Fruit fly (Drosophila melanogaster) whole organism, wandering third instar larva: ENCODE results near the gene daed.
A peak's percentile ranks its signal among the peaks of the same experiment; 100 is the strongest.

ENCODE experiments used
- Abd-B ChIP-seq: fragments of >200 bp; optimal IDR thresholded peaks from 2 replicates; lab custom pipeline; 2017; ENCODE audit warnings: missing biosample characterization, missing genetic modification characterization
- CG32264 ChIP-seq: fragments of 200-800 bp; sonication (Bioruptor generic); optimal IDR thresholded peaks from 2 replicates; lab custom pipeline; 2016; ENCODE audit warnings: missing biosample characterization, missing genetic modification characterization
- CG9705 ChIP-seq: fragments of 200-800 bp; sonication (Bioruptor generic); optimal IDR thresholded peaks from 2 replicates; lab custom pipeline; 2018; ENCODE audit warnings: missing biosample characterization, mild to moderate bottlenecking, missing genetic modification characterization
- CrebA ChIP-seq: fragments of 200-800 bp; sonication (Bioruptor generic); optimal IDR thresholded peaks from 2 replicates; lab custom pipeline; 2016; ENCODE audit warnings: missing biosample characterization, mild to moderate bottlenecking, missing genetic modification characterization, borderline replicate concordance
- Dfd ChIP-seq: fragments of >200 bp; optimal IDR thresholded peaks from 2 replicates; lab custom pipeline; 2017; ENCODE audit warnings: missing biosample characterization, missing genetic modification characterization
- Dif ChIP-seq: fragments of 200-275, 200-300 bp; sonication (Bioruptor generic); optimal IDR thresholded peaks from 2 replicates; lab custom pipeline; 2018; ENCODE audit warnings: missing biosample characterization, missing genetic modification characterization; ENCODE audit not compliant: partially characterized antibody
- GATAd ChIP-seq: sonication (Bioruptor generic); optimal IDR thresholded peaks from 2 replicates; lab custom pipeline; 2016; ENCODE audit warnings: missing biosample characterization, missing genetic modification characterization
- HLH106 ChIP-seq: fragments of 200-800 bp; optimal IDR thresholded peaks from 3 replicates; lab custom pipeline; 2019; ENCODE audit warnings: missing biosample characterization, mild to moderate bottlenecking, missing genetic modification characterization, moderate library complexity
- Hnf4 ChIP-seq: fragments of 200-800 bp; sonication (Bioruptor generic); optimal IDR thresholded peaks from 2 replicates; lab custom pipeline; 2016; ENCODE audit warnings: missing biosample characterization, mild to moderate bottlenecking, missing genetic modification characterization
- Hr78 ChIP-seq: fragments of >200 bp; optimal IDR thresholded peaks from 2 replicates; lab custom pipeline; 2017; ENCODE audit warnings: missing biosample characterization, missing genetic modification characterization
- Hr83 ChIP-seq: fragments of 200-300 bp; sonication (Bioruptor generic); optimal IDR thresholded peaks from 2 replicates; lab custom pipeline; 2016; ENCODE audit warnings: missing biosample characterization, mild to moderate bottlenecking, missing genetic modification characterization, moderate library complexity; ENCODE audit not compliant: poor library complexity, severe bottlenecking
- Jra ChIP-seq: sonication (Bioruptor generic); optimal IDR thresholded peaks from 2 replicates; lab custom pipeline; 2016; ENCODE audit warnings: missing biosample characterization, missing genetic modification characterization
- Mio ChIP-seq: sonication (Bioruptor generic); optimal IDR thresholded peaks from 2 replicates; lab custom pipeline; 2016; ENCODE audit warnings: missing biosample characterization, missing genetic modification characterization
- Myc ChIP-seq: fragments of >200 bp; optimal IDR thresholded peaks from 2 replicates; lab custom pipeline; 2017
- N ChIP-seq: fragments of >200 bp; optimal IDR thresholded peaks from 2 replicates; lab custom pipeline; 2018; ENCODE audit warnings: missing biosample characterization, missing external identifiers, missing genetic modification characterization
- OdsH ChIP-seq: fragments of 200-800 bp; sonication (Bioruptor generic); optimal IDR thresholded peaks from 2 replicates; lab custom pipeline; 2016; ENCODE audit warnings: missing biosample characterization, mild to moderate bottlenecking, missing genetic modification characterization
- Rel ChIP-seq, 2 experiments: fragments of 200-800 bp; sonication (Bioruptor generic) in 1 of 2; optimal IDR thresholded peaks; 2 replicates in 1 of 2; 3 replicates in 1 of 2; lab custom pipeline; 2016 to 2019; ENCODE audit warnings: mild to moderate bottlenecking in 2 of 2, missing biosample characterization in 2 of 2, missing genetic modification characterization in 2 of 2, moderate library complexity in 1 of 2
- Sp1 ChIP-seq: fragments of 200-800 bp; sonication (Bioruptor generic); optimal IDR thresholded peaks from 3 replicates; lab custom pipeline; 2019; ENCODE audit warnings: missing biosample characterization, mild to moderate bottlenecking, missing genetic modification characterization, moderate library complexity
- Vsx2 ChIP-seq: fragments of 200-300, 225-300 bp; sonication (Bioruptor generic); optimal IDR thresholded peaks from 2 replicates; lab custom pipeline; 2018; ENCODE audit warnings: missing biosample characterization, missing genetic modification characterization; ENCODE audit not compliant: partially characterized antibody
- br ChIP-seq: fragments of 200-800 bp; sonication (Bioruptor generic); optimal IDR thresholded peaks from 2 replicates; lab custom pipeline; 2016; ENCODE audit warnings: missing biosample characterization, missing genetic modification characterization
- brk ChIP-seq: fragments of 200-800 bp; sonication (Bioruptor generic); optimal IDR thresholded peaks from 2 replicates; lab custom pipeline; 2016; ENCODE audit warnings: missing biosample characterization, mild to moderate bottlenecking, missing genetic modification characterization
- dl ChIP-seq, 2 experiments: fragments of 175-275, 200-275 bp in 1 of 2; fragments of 200-275 bp in 1 of 2; sonication (Bioruptor generic); optimal IDR thresholded peaks; lab custom pipeline; 2018; ENCODE audit warnings: mild to moderate bottlenecking in 2 of 2, missing biosample characterization in 2 of 2, missing genetic modification characterization in 2 of 2, moderate library complexity in 2 of 2; ENCODE audit not compliant: partially characterized antibody in 2 of 2, insufficient read depth in 1 of 2
- dmrt93B ChIP-seq: fragments of 200-800 bp; sonication (Bioruptor generic); optimal IDR thresholded peaks from 2 replicates; lab custom pipeline; 2018; ENCODE audit warnings: missing biosample characterization, mild to moderate bottlenecking, missing genetic modification characterization
- dsf ChIP-seq: sonication (Bioruptor generic); optimal IDR thresholded peaks from 2 replicates; lab custom pipeline; 2016; ENCODE audit warnings: missing biosample characterization, missing genetic modification characterization, borderline replicate concordance
- ey ChIP-seq: fragments of 200-800 bp; sonication (Bioruptor generic); optimal IDR thresholded peaks from 2 replicates; lab custom pipeline; 2016; ENCODE audit warnings: missing biosample characterization, missing genetic modification characterization
- foxo ChIP-seq, 2 experiments: fragments of 200-800 bp; sonication (Bioruptor generic); optimal IDR thresholded peaks; 2 replicates in 1 of 2; 3 replicates in 1 of 2; lab custom pipeline; 2016 to 2017; ENCODE audit warnings: missing biosample characterization in 2 of 2, missing genetic modification characterization in 2 of 2
- fru ChIP-seq: fragments of 200-800 bp; sonication (Bioruptor generic); optimal IDR thresholded peaks from 3 replicates; lab custom pipeline; 2016; ENCODE audit warnings: missing biosample characterization, mild to moderate bottlenecking, missing genetic modification characterization
- h ChIP-seq: fragments of 200-800 bp; sonication (Bioruptor generic); optimal IDR thresholded peaks from 3 replicates; lab custom pipeline; 2016; ENCODE audit warnings: missing biosample characterization, mild to moderate bottlenecking, missing genetic modification characterization
- jim ChIP-seq: fragments of 175-275, 200-325 bp; sonication (Bioruptor generic); optimal IDR thresholded peaks from 2 replicates; lab custom pipeline; 2016; ENCODE audit warnings: missing biosample characterization, mild to moderate bottlenecking, missing genetic modification characterization
- lola ChIP-seq: fragments of >200 bp; optimal IDR thresholded peaks from 2 replicates; lab custom pipeline; 2017; ENCODE audit warnings: missing biosample characterization, missing genetic modification characterization
- pan ChIP-seq: fragments of >200 bp; optimal IDR thresholded peaks from 2 replicates; lab custom pipeline; 2017
- psq ChIP-seq: fragments of 200-800 bp; sonication (Bioruptor generic); optimal IDR thresholded peaks from 3 replicates; lab custom pipeline; 2017; ENCODE audit warnings: missing biosample characterization, mild to moderate bottlenecking, missing genetic modification characterization, moderate library complexity
- rgr ChIP-seq: fragments of 200-800 bp; sonication (Bioruptor generic); optimal IDR thresholded peaks from 3 replicates; lab custom pipeline; 2016; ENCODE audit warnings: missing biosample characterization, mild to moderate bottlenecking, missing genetic modification characterization
- sage ChIP-seq: fragments of 200-800 bp; sonication (Bioruptor generic); optimal IDR thresholded peaks from 2 replicates; lab custom pipeline; 2016; ENCODE audit warnings: missing biosample characterization, mild to moderate bottlenecking, missing genetic modification characterization
- sv ChIP-seq: fragments of 200-800 bp; sonication (Bioruptor generic); optimal IDR thresholded peaks from 3 replicates; lab custom pipeline; 2016; ENCODE audit warnings: missing biosample characterization, missing genetic modification characterization
- tai ChIP-seq: sonication (Bioruptor generic); optimal IDR thresholded peaks from 2 replicates; lab custom pipeline; 2016; ENCODE audit warnings: missing biosample characterization, missing genetic modification characterization
- usp ChIP-seq: fragments of >200 bp; optimal IDR thresholded peaks from 2 replicates; lab custom pipeline; 2017; ENCODE audit warnings: missing biosample characterization, missing genetic modification characterization
- woc ChIP-seq: sonication (Bioruptor generic); optimal IDR thresholded peaks from 2 replicates; lab custom pipeline; 2016; ENCODE audit warnings: missing biosample characterization, mild to moderate bottlenecking, missing genetic modification characterization

daed gene

dm6 chr2L:2198119-2198494 lies 18.0 kb downstream of the daed start:
- TF ChIP-seq dl (GFP tag; optimal IDR thresholded peaks at IDR 0.05; lab: Kevin White, UChicago; ENCODE audit: insufficient read depth in 1 of 2, partially characterized antibody in 2 of 2) = peak in 1 of 2 experiments; percentile 23
- no peak for TF ChIP-seq Hr83 (GFP tag; lab: Kevin White, UChicago)
- no peak for TF ChIP-seq dmrt93B
- peak; percentile 27 for TF ChIP-seq Dif (GFP tag; lab: Kevin White, UChicago)
- TF ChIP-seq, all 38 proteins: peak for 2

- peak in 1 of 2 experiments; percentile 49 for TF ChIP-seq dl (GFP tag; optimal IDR thresholded peaks at IDR 0.05; lab: Kevin White, UChicago; ENCODE audit: insufficient read depth in 1 of 2, partially characterized antibody in 2 of 2)
- no peak for TF ChIP-seq Jra (GFP tag; lab: Kevin White, UChicago)
- TF ChIP-seq lola = no peak
- peak in 1 of 2 experiments; percentile 46 for TF ChIP-seq foxo (GFP tag; optimal IDR thresholded peaks at IDR 0.05; lab: Kevin White, UChicago)
- TF ChIP-seq HLH106 = peak; percentile 7
- TF ChIP-seq usp = no peak
- TF ChIP-seq GATAd = no peak
- TF ChIP-seq dmrt93B = peak; percentile 8
- no peak for TF ChIP-seq jim (GFP tag; lab: Kevin White, UChicago)
- no peak for TF ChIP-seq pan (lab: Kevin White, UChicago)
- peak; percentile 44 for TF ChIP-seq OdsH (GFP tag; lab: Kevin White, UChicago)
- no peak for TF ChIP-seq CG32264 (GFP tag; lab: Kevin White, UChicago)
- peak; percentile 63 for TF ChIP-seq psq (GFP tag; lab: Kevin White, UChicago)
- TF ChIP-seq N (GFP tag; lab: Kevin White, UChicago) = no peak
- no peak for TF ChIP-seq sv (GFP tag; lab: Kevin White, UChicago)
- TF ChIP-seq Myc = no peak
- TF ChIP-seq Sp1 (GFP tag; lab: Kevin White, UChicago) = peak; percentile 5
- no peak for TF ChIP-seq fru (GFP tag; lab: Kevin White, UChicago)
- no peak for TF ChIP-seq sage
- no peak for TF ChIP-seq Rel (GFP tag; optimal IDR thresholded peaks at IDR 0.05; lab: Kevin White, UChicago)
- TF ChIP-seq Rel (tag; optimal IDR thresholded peaks at IDR 0.05; lab: Kevin White, UChicago) = peak; percentile 65
- peak; percentile 49 for TF ChIP-seq Hr83 (GFP tag; lab: Kevin White, UChicago)
- peak; percentile 52 for TF ChIP-seq rgr
- TF ChIP-seq br = no peak
- TF ChIP-seq Vsx2 (GFP tag; lab: Kevin White, UChicago) = no peak
- TF ChIP-seq Dfd (GFP tag; lab: Kevin White, UChicago) = no peak
These were observed 18.5 kb downstream of the daed start, which contains the start of gene COX7AL2 for dm6 chr2L:2197475-2198118. Gene COX7AL2, minus strand, starts transcription at chr2L:2197912.

- TF ChIP-seq sv (GFP tag; lab: Kevin White, UChicago) (peak; percentile 75), dmrt93B (peak; percentile 55), foxo (GFP tag; optimal IDR thresholded peaks at IDR 0.05; lab: Kevin White, UChicago) (peak; percentile 42 to 75), tai (peak; percentile 96), woc (GFP tag; lab: Kevin White, UChicago) (peak; percentile 83), N (GFP tag; lab: Kevin White, UChicago) (peak; percentile 43), jim (GFP tag; lab: Kevin White, UChicago) (peak; percentile 57), HLH106 (peak; percentile 76), Hnf4 (GFP tag; lab: Kevin White, UChicago) (peak; percentile 44), Rel (GFP tag; optimal IDR thresholded peaks at IDR 0.05; lab: Kevin White, UChicago) (no peak), Rel (tag; optimal IDR thresholded peaks at IDR 0.05; lab: Kevin White, UChicago) (peak; percentile 90), fru (GFP tag; lab: Kevin White, UChicago) (peak; percentile 59), pan (lab: Kevin White, UChicago) (no peak), dl (GFP tag; optimal IDR thresholded peaks at IDR 0.05; lab: Kevin White, UChicago; ENCODE audit: insufficient read depth in 1 of 2, partially characterized antibody in 2 of 2) (peak; percentile 87 to 92), Hr78 (no peak), Hr83 (GFP tag; lab: Kevin White, UChicago) (peak; percentile 93), CG9705 (GFP tag; lab: Kevin White, UChicago) (peak; percentile 27), CrebA (peak; percentile 96), OdsH (GFP tag; lab: Kevin White, UChicago) (peak; percentile 69), br (peak; percentile 41), GATAd (no peak), Abd-B (no peak), Jra (GFP tag; lab: Kevin White, UChicago) (peak; percentile 69), Myc (peak; percentile 89), CG32264 (GFP tag; lab: Kevin White, UChicago) (no peak), brk (GFP tag; lab: Kevin White, UChicago) (peak; percentile 50), Mio (no peak), Sp1 (GFP tag; lab: Kevin White, UChicago) (peak; percentile 68), h (GFP tag; lab: Kevin White, UChicago) (peak; percentile 78), rgr (peak; percentile 64), dsf (GFP tag; lab: Kevin White, UChicago) (peak; percentile 13), ey (peak; percentile 67), sage (no peak), psq (GFP tag; lab: Kevin White, UChicago) (peak; percentile 71), Dfd (GFP tag; lab: Kevin White, UChicago) (no peak), Vsx2 (GFP tag; lab: Kevin White, UChicago) (peak; percentile 97)
These were observed 19.3 kb downstream of the daed start for dm6 chr2L:2196590-2197474.
